Fruit fly (Drosophila melanogaster) Kc167 (cell line): ENCODE results near the gene CG13947.

ENCODE experiments used
- Myc ChIP-seq: fragments of >200 bp; optimal IDR thresholded peaks from 2 replicates; lab custom pipeline; 2017; ENCODE audit warnings: missing external identifiers
- Sin3A ChIP-seq: fragments of >200 bp; optimal IDR thresholded peaks from 2 replicates; lab custom pipeline; 2018; ENCODE audit warnings: missing external identifiers
- h ChIP-seq: fragments of >200 bp; optimal IDR thresholded peaks from 3 replicates; lab custom pipeline; 2018; ENCODE audit warnings: missing external identifiers
- insv ChIP-seq: fragments of >200 bp; optimal IDR thresholded peaks from 3 replicates; lab custom pipeline; 2018; ENCODE audit warnings: missing external identifiers
- psq ChIP-seq: fragments of >200 bp; optimal IDR thresholded peaks from 2 replicates; lab custom pipeline; 2017; ENCODE audit warnings: missing external identifiers
- ttk ChIP-seq: sonication (Bioruptor generic); optimal IDR thresholded peaks from 2 replicates; lab custom pipeline; 2017; ENCODE audit warnings: missing external identifiers

The CG13947 gene

dm6 chr2L:779123-779584 lies at the start of gene CG13947:
Gene CG13947 (plus strand): TSS chr2L:779173.
- TF ChIP-seq h (lab: Kevin White, UChicago), result no peak
- no peak for TF ChIP-seq Myc
- TF ChIP-seq insv, result no peak
- no peak for TF ChIP-seq ttk (lab: Kevin White, UChicago)
- TF ChIP-seq psq, result no peak
- TF ChIP-seq Sin3A, result no peak

dm6 chr2L:732105-732504 lies 46.9 kb upstream of the CG13947 start:
- TF ChIP-seq h (lab: Kevin White, UChicago), result no peak

dm6 chr2L:734120-734519 lies 44.9 kb upstream of the CG13947 start:
- TF ChIP-seq psq, result no peak
- TF ChIP-seq h (lab: Kevin White, UChicago), result no peak
- TF ChIP-seq Myc, result no peak
- TF ChIP-seq insv, result no peak
- TF ChIP-seq Sin3A, result no peak

- TF ChIP-seq psq (no peak), Myc (no peak), Sin3A (no peak), insv (no peak), h (lab: Kevin White, UChicago) (no peak), ttk (lab: Kevin White, UChicago) (no peak)
These were observed 43.2 kb upstream of the CG13947 start for dm6 chr2L:735772-736171.

- TF ChIP-seq h (lab: Kevin White, UChicago) (no peak), psq (no peak), Sin3A (no peak), Myc (no peak), insv (no peak), ttk (lab: Kevin White, UChicago) (no peak)
These were observed 38.9 kb upstream of the CG13947 start for dm6 chr2L:740031-740430.

- TF ChIP-seq ttk (lab: Kevin White, UChicago) (no peak), Sin3A (no peak), psq (no peak), Myc (no peak), insv (no peak), h (lab: Kevin White, UChicago) (no peak)
These were observed 34.7 kb upstream of the CG13947 start, which contains the start of gene Eaat2 for dm6 chr2L:744295-744694. Gene Eaat2 (minus strand): TSS chr2L:744395.

dm6 chr2L:745785-746184 lies 33.2 kb upstream of the CG13947 start:
- TF ChIP-seq psq (no peak), insv (no peak), Sin3A (no peak), ttk (lab: Kevin White, UChicago) (no peak)

dm6 chr2L:749645-750044 lies 29.3 kb upstream of the CG13947 start, which contains the start of gene GABA-B-R3:
Gene GABA-B-R3 (plus strand): TSS chr2L:749945.
- TF ChIP-seq ttk (lab: Kevin White, UChicago) (no peak), Sin3A (no peak), insv (no peak), Myc (no peak), psq (no peak), h (lab: Kevin White, UChicago) (no peak)

- TF ChIP-seq h (lab: Kevin White, UChicago) (no peak), Myc (no peak), psq (no peak), ttk (lab: Kevin White, UChicago) (no peak), insv (no peak)
These were observed 28.7 kb upstream of the CG13947 start for dm6 chr2L:750299-750698.

- TF ChIP-seq h (lab: Kevin White, UChicago), result no peak
- TF ChIP-seq insv, result no peak
- TF ChIP-seq Sin3A, result no peak
- TF ChIP-seq psq, result no peak
- TF ChIP-seq Myc, result no peak
- no peak for TF ChIP-seq ttk (lab: Kevin White, UChicago)
These were observed 5.7 kb upstream of the CG13947 start, which contains the start of gene CG12506 for dm6 chr2L:773247-773646. Gene CG12506 (plus strand): TSS chr2L:773547.

dm6 chr2L:776236-776635 lies 2.7 kb upstream of the CG13947 start, which contains the start of gene CG13946:
Gene CG13946 (plus strand): TSS chr2L:776536.
- TF ChIP-seq ttk (lab: Kevin White, UChicago), result no peak
- TF ChIP-seq Myc, result no peak
- no peak for TF ChIP-seq psq

- TF ChIP-seq insv (no peak), Sin3A (no peak), Myc (no peak), psq (no peak), h (lab: Kevin White, UChicago) (no peak), ttk (lab: Kevin White, UChicago) (no peak)
These were observed 1.2 kb downstream of the CG13947 start, which contains the start of gene Gr21a for dm6 chr2L:780182-780581. Gene Gr21a (plus strand): TSS chr2L:780482.

- no peak for TF ChIP-seq insv
- no peak for TF ChIP-seq Myc
These were observed 1.9 kb downstream of the CG13947 start for dm6 chr2L:780851-781250.

dm6 chr2L:784036-784435 lies 5.1 kb downstream of the CG13947 start, which contains the start of gene CG3544:
Gene CG3544 (plus strand): TSS chr2L:784336.
- TF ChIP-seq insv (no peak), h (lab: Kevin White, UChicago) (no peak), Sin3A (no peak), Myc (no peak), ttk (lab: Kevin White, UChicago) (no peak), psq (no peak)

- no peak for TF ChIP-seq ttk (lab: Kevin White, UChicago)
- TF ChIP-seq insv, result no peak
- no peak for TF ChIP-seq psq
- no peak for TF ChIP-seq h (lab: Kevin White, UChicago)
- TF ChIP-seq Sin3A, result no peak
- no peak for TF ChIP-seq Myc
These were observed 11.0 kb downstream of the CG13947 start for dm6 chr2L:789966-790365.
